Worm (Caenorhabditis elegans) whole organism, late embryonic: ENCODE results near the gene D2096.12.
A peak's percentile ranks its signal among the peaks of the same experiment; 100 is the strongest.

ENCODE experiments used
- C08G9.2 ChIP-seq: sonication (generic microtip); optimal IDR thresholded peaks from 2 replicates; lab custom pipeline; 2016; ENCODE audit warnings: mild to moderate bottlenecking, missing genetic modification characterization, moderate library complexity, missing compliant biosample characterization
- F13H6.1 ChIP-seq: sonication (generic microtip); optimal IDR thresholded peaks from 2 replicates; lab custom pipeline; 2016; ENCODE audit warnings: missing genetic modification characterization, missing compliant biosample characterization
- K09A11.1 ChIP-seq: sonication (generic microtip); optimal IDR thresholded peaks from 2 replicates; lab custom pipeline; 2017; ENCODE audit warnings: antibody characterized with exemption, mild to moderate bottlenecking, missing genetic modification characterization, missing compliant biosample characterization; ENCODE audit not compliant: insufficient read depth
- T23F11.4 ChIP-seq: fragments of 200-800 bp; sonication (Bioruptor generic); optimal IDR thresholded peaks from 2 replicates; lab custom pipeline; 2018; ENCODE audit warnings: mild to moderate bottlenecking, missing genetic modification characterization, missing compliant biosample characterization
- ceh-14 ChIP-seq: sonication (generic microtip); optimal IDR thresholded peaks from 2 replicates; lab custom pipeline; 2016; ENCODE audit warnings: missing genotype, missing genetic modification characterization, missing compliant biosample characterization
- ceh-18 ChIP-seq: sonication (generic microtip); optimal IDR thresholded peaks from 2 replicates; lab custom pipeline; 2016; ENCODE audit warnings: missing genetic modification characterization, missing compliant biosample characterization
- ceh-24 ChIP-seq: sonication (generic microtip); optimal IDR thresholded peaks from 2 replicates; lab custom pipeline; 2016; ENCODE audit warnings: mild to moderate bottlenecking, missing genetic modification characterization, missing compliant biosample characterization
- ceh-30 ChIP-seq: fragments of 150-350 bp; optimal IDR thresholded peaks from 2 replicates; lab custom pipeline; 2014; ENCODE audit warnings: missing biosample characterization, missing genetic modification characterization
- ceh-34 ChIP-seq: sonication (generic microtip); optimal IDR thresholded peaks from 2 replicates; lab custom pipeline; 2016; ENCODE audit warnings: mild to moderate bottlenecking, missing genetic modification characterization, missing compliant biosample characterization
- ceh-6 ChIP-seq: fragments of 200-800 bp; sonication (Bioruptor generic); optimal IDR thresholded peaks from 2 replicates; lab custom pipeline; 2018; ENCODE audit warnings: mild to moderate bottlenecking, missing genetic modification characterization, missing compliant biosample characterization
- ceh-9 ChIP-seq: sonication (generic microtip); optimal IDR thresholded peaks from 2 replicates; lab custom pipeline; 2016; ENCODE audit warnings: mild to moderate bottlenecking, missing genetic modification characterization, inconsistent platforms, missing compliant biosample characterization
- dmd-4 ChIP-seq: sonication (generic microtip); optimal IDR thresholded peaks from 2 replicates; lab custom pipeline; 2016; ENCODE audit warnings: borderline replicate concordance, missing genetic modification characterization, missing compliant biosample characterization
- dve-1 ChIP-seq: sonication (generic microtip); optimal IDR thresholded peaks from 2 replicates; lab custom pipeline; 2017; ENCODE audit warnings: antibody characterized with exemption, mild to moderate bottlenecking, missing genetic modification characterization, missing compliant biosample characterization
- ets-4 ChIP-seq: sonication (generic microtip); optimal IDR thresholded peaks from 2 replicates; lab custom pipeline; 2016; ENCODE audit warnings: missing genetic modification characterization, missing compliant biosample characterization
- eyg-1 ChIP-seq: sonication (generic microtip); optimal IDR thresholded peaks from 2 replicates; lab custom pipeline; 2016; ENCODE audit warnings: missing genotype, missing genetic modification characterization, missing compliant biosample characterization
- fax-1 ChIP-seq: sonication (generic microtip); optimal IDR thresholded peaks from 2 replicates; lab custom pipeline; 2016; ENCODE audit warnings: missing genotype, missing genetic modification characterization, missing compliant biosample characterization
- fkh-6 ChIP-seq: sonication (generic microtip); optimal IDR thresholded peaks from 2 replicates; lab custom pipeline; 2016; ENCODE audit warnings: missing genetic modification characterization, missing compliant biosample characterization
- gmeb-2 ChIP-seq: sonication (generic microtip); optimal IDR thresholded peaks from 2 replicates; lab custom pipeline; 2016; ENCODE audit warnings: missing genetic modification characterization, inconsistent platforms, missing compliant biosample characterization
- hlh-6 ChIP-seq: sonication (generic microtip); optimal IDR thresholded peaks from 2 replicates; lab custom pipeline; 2016; ENCODE audit warnings: missing genotype, missing genetic modification characterization, missing compliant biosample characterization
- hlh-8 ChIP-seq: sonication (generic microtip); optimal IDR thresholded peaks from 2 replicates; lab custom pipeline; 2016; ENCODE audit warnings: missing genotype, missing genetic modification characterization, missing compliant biosample characterization
- lin-11 ChIP-seq: fragments of 200-800 bp; sonication (Bioruptor generic); optimal IDR thresholded peaks from 2 replicates; lab custom pipeline; 2018; ENCODE audit warnings: mild to moderate bottlenecking, missing genetic modification characterization, missing compliant biosample characterization
- nhr-11 ChIP-seq: fragments of 150-350 bp; optimal IDR thresholded peaks from 2 replicates; lab custom pipeline; 2014; ENCODE audit warnings: missing biosample characterization, missing genetic modification characterization
- nhr-232 ChIP-seq: sonication (generic microtip); optimal IDR thresholded peaks from 2 replicates; lab custom pipeline; 2016; ENCODE audit warnings: missing genetic modification characterization, missing compliant biosample characterization
- npax-4 ChIP-seq: sonication (generic microtip); optimal IDR thresholded peaks from 2 replicates; lab custom pipeline; 2016; ENCODE audit warnings: missing genetic modification characterization, missing compliant biosample characterization
- odd-2 ChIP-seq: sonication (generic microtip); optimal IDR thresholded peaks from 2 replicates; lab custom pipeline; 2017; ENCODE audit warnings: antibody characterized with exemption, mild to moderate bottlenecking, missing genetic modification characterization, missing compliant biosample characterization
- pag-3 ChIP-seq: sonication (generic microtip); optimal IDR thresholded peaks from 2 replicates; lab custom pipeline; 2016; ENCODE audit warnings: missing compliant biosample characterization, missing genetic modification characterization, borderline replicate concordance
- pat-9 ChIP-seq: fragments of 200-800 bp; sonication (Bioruptor generic); optimal IDR thresholded peaks from 2 replicates; lab custom pipeline; 2018; ENCODE audit warnings: mild to moderate bottlenecking, missing genetic modification characterization, moderate library complexity, missing compliant biosample characterization
- pha-4 ChIP-seq: fragments of 150-350 bp; optimal IDR thresholded peaks from 2 replicates; lab custom pipeline; 2018; ENCODE audit warnings: missing biosample characterization, missing genetic modification reagents, missing genetic modification characterization
- pqm-1 ChIP-seq: sonication (generic microtip); optimal IDR thresholded peaks from 2 replicates; lab custom pipeline; 2016; ENCODE audit warnings: missing genetic modification characterization, missing compliant biosample characterization
- pros-1 ChIP-seq: fragments of 150-350 bp; optimal IDR thresholded peaks from 2 replicates; lab custom pipeline; 2014; ENCODE audit warnings: missing biosample characterization, missing genetic modification reagents, missing genetic modification characterization
- rnt-1 ChIP-seq: sonication (generic microtip); optimal IDR thresholded peaks from 2 replicates; lab custom pipeline; 2016; ENCODE audit warnings: missing genetic modification characterization, missing compliant biosample characterization
- sdc-2 ChIP-seq: sonication (generic microtip); optimal IDR thresholded peaks from 2 replicates; lab custom pipeline; 2016; ENCODE audit warnings: missing genotype, missing genetic modification characterization, missing compliant biosample characterization
- sox-2 ChIP-seq: fragments of 200-800 bp; sonication (Bioruptor generic); IDR thresholded peaks from 2 replicates; pipeline ENCODE4 v1.3.6; 2022; ENCODE audit warnings: missing genetic modification reagents, missing genetic modification characterization, missing compliant biosample characterization
- sox-4 ChIP-seq: sonication (generic microtip); optimal IDR thresholded peaks from 2 replicates; lab custom pipeline; 2017; ENCODE audit warnings: mild to moderate bottlenecking, missing genetic modification characterization, inconsistent platforms, missing compliant biosample characterization
- tbx-2 ChIP-seq: sonication (generic microtip); optimal IDR thresholded peaks from 2 replicates; lab custom pipeline; 2016; ENCODE audit warnings: missing genetic modification characterization, missing compliant biosample characterization
- unc-3 ChIP-seq, 2 experiments: fragments of 200-800 bp in 1 of 2; sonication (Bioruptor generic) in 1 of 2; sonication (generic microtip) in 1 of 2; conservative IDR thresholded peaks in 1 of 2; optimal IDR thresholded peaks in 1 of 2; 2 replicates each; pipeline versions ENCODE4 v1.3.6 to Lab custom; 2016 to 2022; ENCODE audit warnings: missing compliant biosample characterization in 2 of 2, missing genetic modification characterization in 2 of 2, missing genetic modification reagents in 1 of 2
- unc-42 ChIP-seq: sonication (generic microtip); optimal IDR thresholded peaks from 2 replicates; lab custom pipeline; 2016; ENCODE audit warnings: missing genotype, missing genetic modification characterization, missing compliant biosample characterization
- ztf-16 ChIP-seq: sonication (generic microtip); optimal IDR thresholded peaks from 2 replicates; lab custom pipeline; 2017; ENCODE audit warnings: missing genetic modification characterization, missing compliant biosample characterization

Gene D2096.12

ce11 chrIV:8359716-8360407 is 3.4 kb upstream of the D2096.12 start, which contains the start of gene D2096.5:
Gene D2096.5, minus strand, starts transcription at chrIV:8359766.
- no peak for TF ChIP-seq sdc-2 (tag; lab: Kevin White, UChicago)
- no peak for TF ChIP-seq eyg-1 (tag; lab: Kevin White, UChicago)
- TF ChIP-seq ceh-14: peak; percentile 61
- peak; percentile 88 for TF ChIP-seq unc-42 (tag; lab: Kevin White, UChicago)
- peak; percentile 27; the same call in 1 of the 2 replicates for TF ChIP-seq sox-2 (GFP tag; lab: Robert Waterston, UW)
- no peak for TF ChIP-seq npax-4 (tag; lab: Kevin White, UChicago)

ce11 chrIV:8360817-8361216 is 2.4 kb upstream of the D2096.12 start, which contains the start of gene sqv-1:
Gene sqv-1, plus strand, starts transcription at chrIV:8361117.
- TF ChIP-seq ceh-9 (no peak), ztf-16 (no peak), sdc-2 (tag; lab: Kevin White, UChicago) (no peak), hlh-6 (tag; lab: Kevin White, UChicago) (no peak), dve-1 (no peak), pha-4 (tag; lab: Kevin White, UChicago) (no peak), ets-4 (tag; lab: Kevin White, UChicago) (no peak), T23F11.4 (no peak), ceh-24 (tag; lab: Kevin White, UChicago) (no peak), unc-42 (tag; lab: Kevin White, UChicago) (no peak), fkh-6 (tag; lab: Kevin White, UChicago) (no peak)

ce11 chrIV:8366295-8366694 is 3.0 kb downstream of the D2096.12 start, which contains the start of gene aagr-1:
Gene aagr-1, plus strand, starts transcription at chrIV:8366521.
- no peak for TF ChIP-seq pros-1 (tag; lab: Kevin White, UChicago)
- no peak for TF ChIP-seq hlh-8 (tag; lab: Kevin White, UChicago)
- no peak for TF ChIP-seq tbx-2
- no peak for TF ChIP-seq pag-3 (tag; lab: Kevin White, UChicago)
- no peak for TF ChIP-seq fax-1 (tag; lab: Kevin White, UChicago)
- TF ChIP-seq pqm-1 (tag; lab: Kevin White, UChicago): no peak
- TF ChIP-seq unc-3 (GFP tag; conservative IDR thresholded peaks at IDR 0.05; lab: Robert Waterston, UW): no peak
- no peak for TF ChIP-seq unc-3 (tag; optimal IDR thresholded peaks at IDR 0.05; lab: Kevin White, UChicago)
- no peak for TF ChIP-seq ceh-30 (tag; lab: Kevin White, UChicago)
- no peak for TF ChIP-seq ceh-6
- no peak for TF ChIP-seq hlh-6 (tag; lab: Kevin White, UChicago)
- no peak for TF ChIP-seq F13H6.1 (tag; lab: Kevin White, UChicago)
- TF ChIP-seq lin-11 (tag; lab: Kevin White, UChicago): no peak
- TF ChIP-seq rnt-1 (tag; lab: Kevin White, UChicago): no peak

- TF ChIP-seq odd-2 (tag; lab: Kevin White, UChicago) (no peak), tbx-2 (no peak), pat-9 (tag; lab: Kevin White, UChicago) (no peak), gmeb-2 (no peak), pros-1 (tag; lab: Kevin White, UChicago) (no peak), dmd-4 (no peak), ceh-30 (tag; lab: Kevin White, UChicago) (no peak), sox-4 (tag; lab: Kevin White, UChicago) (no peak), ceh-18 (tag; lab: Kevin White, UChicago) (no peak)
- TF ChIP-seq, all 69 proteins: peak for 0
Observed at ce11 chrIV:8367887-8368286, 4.6 kb downstream of the D2096.12 start.

- no peak for TF ChIP-seq ceh-30 (tag; lab: Kevin White, UChicago)
- no peak for TF ChIP-seq npax-4 (tag; lab: Kevin White, UChicago)
- TF ChIP-seq dve-1: no peak
- no peak for TF ChIP-seq F13H6.1 (tag; lab: Kevin White, UChicago)
- TF ChIP-seq ceh-18 (tag; lab: Kevin White, UChicago): no peak
- no peak for TF ChIP-seq C08G9.2
- TF ChIP-seq fax-1 (tag; lab: Kevin White, UChicago): no peak
- no peak for TF ChIP-seq sox-2 (GFP tag; lab: Robert Waterston, UW)
- no peak for TF ChIP-seq nhr-232 (tag; lab: Kevin White, UChicago)
- no peak for TF ChIP-seq fkh-6 (tag; lab: Kevin White, UChicago)
- TF ChIP-seq unc-42 (tag; lab: Kevin White, UChicago): no peak
- no peak for TF ChIP-seq lin-11 (tag; lab: Kevin White, UChicago)
- no peak for TF ChIP-seq K09A11.1
- no peak for TF ChIP-seq ceh-6
- TF ChIP-seq ceh-34 (tag; lab: Kevin White, UChicago): no peak
- no peak for TF ChIP-seq nhr-11 (tag; lab: Kevin White, UChicago)
- TF ChIP-seq, all 69 proteins: peak for 0
Observed at ce11 chrIV:8369135-8369534, 5.9 kb downstream of the D2096.12 start, which contains the start of gene D2096.6. Gene D2096.6, minus strand, starts transcription at chrIV:8369235.
